Worm (Caenorhabditis elegans) whole organism, young adult: ENCODE measurements around the gene pas-2.

Experiments used
- atf-7 ChIP-seq: sonication (generic microtip); optimal IDR thresholded peaks from 2 replicates; lab custom pipeline; 2017; ENCODE audit warnings: mild to moderate bottlenecking, missing genetic modification characterization, missing compliant biosample characterization
- ceh-27 ChIP-seq: fragments of 200-800 bp; sonication (Bioruptor generic); optimal IDR thresholded peaks from 2 replicates; lab custom pipeline; 2018; ENCODE audit warnings: mild to moderate bottlenecking, missing genetic modification characterization, moderate library complexity, missing compliant biosample characterization
- nhr-27 ChIP-seq: fragments of 200-800 bp; sonication (Bioruptor generic); optimal IDR thresholded peaks from 2 replicates; lab custom pipeline; 2018; ENCODE audit warnings: mild to moderate bottlenecking, missing genetic modification characterization, moderate library complexity, missing compliant biosample characterization
- sptf-2 ChIP-seq: fragments of 200-800 bp; sonication (Bioruptor generic); optimal IDR thresholded peaks from 2 replicates; lab custom pipeline; 2018; ENCODE audit warnings: mild to moderate bottlenecking, missing genetic modification characterization, missing compliant biosample characterization

DNA sequence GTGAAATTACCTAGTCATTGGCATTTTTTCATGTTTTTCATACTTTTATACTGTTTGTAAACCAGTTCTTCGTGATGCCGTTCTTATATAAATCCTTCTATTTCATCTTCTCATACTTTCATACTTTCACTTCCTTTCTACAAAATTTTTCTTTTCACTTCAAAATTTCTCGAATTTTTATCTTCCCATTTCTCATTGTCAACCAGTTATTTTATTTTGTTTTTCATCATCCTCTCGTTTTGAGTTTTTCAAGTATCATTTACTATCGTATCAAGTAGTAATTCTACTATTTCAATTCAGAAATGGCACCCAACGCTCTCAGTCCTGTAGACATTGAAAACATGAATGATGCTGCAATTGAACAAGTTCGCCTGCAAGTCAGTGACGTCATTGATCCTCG lies 11.5 kb upstream of the pas-2 start, which contains the start of gene F28H7.8:
- TF ChIP-seq ceh-27 (GFP tag; lab: Kevin White, UChicago) (no peak), nhr-27 (tag; lab: Kevin White, UChicago) (no peak), atf-7 (tag; lab: Kevin White, UChicago) (no peak), sptf-2 (GFP tag; lab: Kevin White, UChicago) (no peak)
